Worm (Caenorhabditis elegans) whole organism, young adult: ENCODE measurements around the gene ZK673.11.

Source experiments
- B0035.1 ChIP-seq: sonication (generic microtip); optimal IDR thresholded peaks from 2 replicates; lab custom pipeline; 2016; ENCODE audit warnings: missing genetic modification characterization, mild to moderate bottlenecking, missing compliant biosample characterization, missing genotype, missing genetic modification reagents
- C06A6.2 ChIP-seq: fragments of 200-800 bp; sonication (Bioruptor generic); conservative IDR thresholded peaks from 2 replicates; pipeline ENCODE4 v1.3.6; 2022; ENCODE audit warnings: missing genetic modification characterization, missing compliant biosample characterization
- C17E4.6 ChIP-seq: fragments of 200-800 bp; sonication (Bioruptor generic); IDR thresholded peaks from 2 replicates; pipeline ENCODE4 v1.3.6; 2022; ENCODE audit warnings: missing genetic modification reagents, missing genetic modification characterization, missing compliant biosample characterization
- D2030.7 ChIP-seq: fragments of 200-800 bp; sonication (Bioruptor generic); IDR thresholded peaks from 2 replicates; pipeline ENCODE4 v1.3.6; 2022; ENCODE audit warnings: missing genetic modification reagents, missing genetic modification characterization, missing compliant biosample characterization
- F22D6.2 ChIP-seq: sonication (generic microtip); optimal IDR thresholded peaks from 2 replicates; lab custom pipeline; 2016; ENCODE audit warnings: mild to moderate bottlenecking, missing genetic modification characterization, missing compliant biosample characterization
- F23B12.7 ChIP-seq: sonication (generic microtip); optimal IDR thresholded peaks from 2 replicates; lab custom pipeline; 2017; ENCODE audit warnings: missing genetic modification characterization, mild to moderate bottlenecking, missing compliant biosample characterization, antibody characterized with exemption, moderate library complexity; ENCODE audit not compliant: insufficient read depth
- F49E8.2 ChIP-seq: sonication (generic microtip); optimal IDR thresholded peaks from 3 replicates; lab custom pipeline; 2017; ENCODE audit warnings: missing genetic modification characterization, mild to moderate bottlenecking, missing compliant biosample characterization, antibody characterized with exemption, moderate library complexity; ENCODE audit not compliant: insufficient read depth
- F57C9.4 ChIP-seq: sonication (generic microtip); optimal IDR thresholded peaks from 2 replicates; lab custom pipeline; 2017; ENCODE audit warnings: mild to moderate bottlenecking, missing genetic modification characterization, missing compliant biosample characterization
- K12H6.12 ChIP-seq: fragments of 200-800 bp; sonication (Bioruptor generic); optimal IDR thresholded peaks from 2 replicates; lab custom pipeline; 2018; ENCODE audit warnings: mild to moderate bottlenecking, missing genetic modification characterization, missing compliant biosample characterization
- T26A5.8 ChIP-seq: sonication (generic microtip); optimal IDR thresholded peaks from 2 replicates; lab custom pipeline; 2016; ENCODE audit warnings: missing genetic modification characterization, missing compliant biosample characterization
- ama-1 ChIP-seq, 3 experiments: fragments of 150-350 bp in 1 of 3; sonication (generic microtip) in 2 of 3; optimal IDR thresholded peaks; 2 replicates each; lab custom pipeline; 2014 to 2018; ENCODE audit warnings: missing biosample characterization in 2 of 3, missing genetic modification characterization in 2 of 3, missing genetic modification reagents in 2 of 3
- aptf-2 ChIP-seq: fragments of 200-800 bp; sonication (Bioruptor generic); conservative IDR thresholded peaks from 2 replicates; pipeline ENCODE4 v1.3.6; 2022; ENCODE audit warnings: missing genetic modification reagents, missing genetic modification characterization, missing compliant biosample characterization
- athp-1 ChIP-seq: sonication (generic microtip); optimal IDR thresholded peaks from 2 replicates; lab custom pipeline; 2017; ENCODE audit warnings: mild to moderate bottlenecking, missing genetic modification characterization, missing compliant biosample characterization
- attf-5 ChIP-seq: fragments of 200-800 bp; sonication (Bioruptor generic); optimal IDR thresholded peaks from 2 replicates; lab custom pipeline; 2018; ENCODE audit warnings: mild to moderate bottlenecking, missing genetic modification characterization, missing compliant biosample characterization
- attf-6 ChIP-seq: fragments of 200-800 bp; sonication (Bioruptor generic); IDR thresholded peaks from 2 replicates; pipeline ENCODE4 v1.3.6; 2022; ENCODE audit warnings: missing genetic modification reagents, missing genetic modification characterization, missing compliant biosample characterization
- cebp-1 ChIP-seq, 2 experiments: fragments of 200-800 bp in 1 of 2; sonication (Bioruptor generic) in 1 of 2; sonication (generic microtip) in 1 of 2; IDR thresholded peaks in 1 of 2; optimal IDR thresholded peaks in 1 of 2; 2 replicates each; pipeline versions ENCODE4 v1.3.6 to Lab custom; 2017 to 2022; ENCODE audit warnings: missing compliant biosample characterization in 2 of 2, missing genetic modification characterization in 2 of 2, mild to moderate bottlenecking in 1 of 2, missing genetic modification reagents in 1 of 2, moderate library complexity in 1 of 2
- cebp-2 ChIP-seq: fragments of 200-800 bp; sonication (Bioruptor generic); IDR thresholded peaks from 2 replicates; pipeline ENCODE4 v1.3.6; 2022; ENCODE audit warnings: missing genetic modification characterization, missing compliant biosample characterization
- ceh-27 ChIP-seq: fragments of 200-800 bp; sonication (Bioruptor generic); optimal IDR thresholded peaks from 2 replicates; lab custom pipeline; 2018; ENCODE audit warnings: mild to moderate bottlenecking, missing genetic modification characterization, moderate library complexity, missing compliant biosample characterization
- ceh-40 ChIP-seq: fragments of 200-800 bp; sonication (Bioruptor generic); IDR thresholded peaks from 2 replicates; pipeline ENCODE4 v1.3.6; 2022; ENCODE audit warnings: missing genetic modification characterization, missing compliant biosample characterization
- ceh-91 ChIP-seq: fragments of 200-800 bp; sonication (Bioruptor generic); IDR thresholded peaks from 2 replicates; pipeline ENCODE4 v1.3.6; 2022; ENCODE audit warnings: missing genetic modification reagents, missing genetic modification characterization, missing compliant biosample characterization
- dox-1 ChIP-seq: fragments of 200-800 bp; sonication (Bioruptor generic); IDR thresholded peaks from 2 replicates; pipeline ENCODE4 v1.3.6; 2022; ENCODE audit warnings: missing genetic modification reagents, missing genetic modification characterization, missing compliant biosample characterization
- egrh-3 ChIP-seq: fragments of 200-800 bp; sonication (Bioruptor generic); IDR thresholded peaks from 2 replicates; pipeline ENCODE4 v1.3.6; 2022; ENCODE audit warnings: missing genetic modification reagents, missing genetic modification characterization, missing compliant biosample characterization
- ekl-4 ChIP-seq: fragments of 200-800 bp; sonication (Bioruptor generic); IDR thresholded peaks from 2 replicates; pipeline ENCODE4 v1.3.6; 2022; ENCODE audit warnings: missing genetic modification reagents, missing genetic modification characterization, missing compliant biosample characterization
- ets-4 ChIP-seq: fragments of 200-800 bp; sonication (Bioruptor generic); optimal IDR thresholded peaks from 2 replicates; lab custom pipeline; 2018; ENCODE audit warnings: mild to moderate bottlenecking, missing genetic modification characterization, missing compliant biosample characterization
- fkh-3 ChIP-seq: sonication (generic microtip); optimal IDR thresholded peaks from 2 replicates; lab custom pipeline; 2016; ENCODE audit warnings: mild to moderate bottlenecking, missing genetic modification characterization, missing compliant biosample characterization
- hrde-1 ChIP-seq: sonication (generic microtip); optimal IDR thresholded peaks from 2 replicates; lab custom pipeline; 2016; ENCODE audit warnings: missing genetic modification characterization, mild to moderate bottlenecking, missing compliant biosample characterization, moderate library complexity, missing genotype, missing genetic modification reagents, borderline replicate concordance
- hsf-1 ChIP-seq: fragments of 200-800 bp; sonication (Bioruptor generic); IDR thresholded peaks from 2 replicates; pipeline ENCODE4 v1.3.6; 2022; ENCODE audit warnings: missing genetic modification reagents, missing genetic modification characterization, missing compliant biosample characterization
- lag-1 ChIP-seq: fragments of 200-800 bp; sonication (Bioruptor generic); IDR thresholded peaks from 2 replicates; pipeline ENCODE4 v1.3.6; 2022; ENCODE audit warnings: missing genetic modification reagents, missing genetic modification characterization, missing compliant biosample characterization
- lin-35 ChIP-seq, 3 experiments: fragments of 150-350 bp in 2 of 3; sonication (generic microtip) in 1 of 3; optimal IDR thresholded peaks; 2 replicates each; lab custom pipeline; 2014 to 2018; ENCODE audit warnings: missing biosample characterization in 3 of 3, missing genetic modification characterization in 3 of 3, missing genetic modification reagents in 3 of 3
- lin-40 ChIP-seq: sonication (generic microtip); optimal IDR thresholded peaks from 2 replicates; lab custom pipeline; 2016; ENCODE audit warnings: missing genetic modification characterization, mild to moderate bottlenecking, missing compliant biosample characterization, missing genotype, missing genetic modification reagents
- madf-10 ChIP-seq: sonication (generic microtip); optimal IDR thresholded peaks from 2 replicates; lab custom pipeline; 2016; ENCODE audit warnings: mild to moderate bottlenecking, missing genetic modification characterization, missing compliant biosample characterization
- mcd-1 ChIP-seq: fragments of 200-800 bp; sonication (Bioruptor generic); IDR thresholded peaks from 2 replicates; pipeline ENCODE4 v1.3.6; 2022; ENCODE audit warnings: missing genetic modification reagents, missing genetic modification characterization, missing compliant biosample characterization
- mel-28 ChIP-seq: sonication (generic microtip); optimal IDR thresholded peaks from 2 replicates; lab custom pipeline; 2016; ENCODE audit warnings: borderline replicate concordance, mild to moderate bottlenecking, missing genetic modification characterization, missing compliant biosample characterization
- mxl-1 ChIP-seq: sonication (generic microtip); optimal IDR thresholded peaks from 2 replicates; lab custom pipeline; 2016; ENCODE audit warnings: missing genetic modification characterization, missing compliant biosample characterization
- nhr-80 ChIP-seq: sonication (generic microtip); optimal IDR thresholded peaks from 2 replicates; lab custom pipeline; 2016; ENCODE audit warnings: missing genetic modification characterization, missing compliant biosample characterization
- nhr-90 ChIP-seq: sonication (generic microtip); optimal IDR thresholded peaks from 2 replicates; lab custom pipeline; 2016; ENCODE audit warnings: missing genotype, mild to moderate bottlenecking, missing genetic modification characterization, missing compliant biosample characterization
- sea-2 ChIP-seq: fragments of 200-800 bp; sonication (Bioruptor generic); IDR thresholded peaks from 2 replicates; pipeline ENCODE4 v1.3.6; 2022; ENCODE audit warnings: missing genetic modification characterization, missing compliant biosample characterization
- tbx-9 ChIP-seq: sonication (generic microtip); optimal IDR thresholded peaks from 2 replicates; lab custom pipeline; 2016; ENCODE audit warnings: borderline replicate concordance, missing genetic modification characterization, inconsistent platforms, missing compliant biosample characterization
- zim-3 ChIP-seq: sonication (generic microtip); optimal IDR thresholded peaks from 2 replicates; lab custom pipeline; 2017; ENCODE audit warnings: mild to moderate bottlenecking, missing genetic modification characterization, moderate library complexity, missing compliant biosample characterization

The ZK673.11 gene

DNA sequence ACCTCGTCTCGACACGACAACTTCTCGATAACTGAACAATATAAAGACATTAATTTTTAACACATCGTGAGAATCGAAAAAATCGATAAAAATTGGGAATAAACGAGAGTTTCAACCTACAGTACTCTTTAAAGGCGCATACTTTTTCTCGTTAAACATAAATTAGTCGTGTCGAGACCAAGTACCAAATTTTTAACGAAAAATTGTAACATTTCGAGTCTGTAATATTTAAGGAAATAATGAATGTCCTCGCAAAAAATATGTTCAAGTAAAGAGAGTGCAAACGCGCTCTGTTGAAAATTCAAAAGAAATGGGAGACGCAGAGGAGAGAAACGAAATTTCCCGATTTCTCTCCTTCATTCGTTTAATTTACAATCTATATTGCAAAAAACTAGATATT lies 6.7 kb upstream of the ZK673.11 start (continued):
- no peak for TF ChIP-seq egrh-3
- TF ChIP-seq fkh-3 (tag; lab: Kevin White, UChicago), result no peak
- no peak for TF ChIP-seq B0035.1 (tag; lab: Kevin White, UChicago)
- TF ChIP-seq athp-1 (tag; lab: Kevin White, UChicago), result peak; percentile 49
- no peak for TF ChIP-seq ets-4 (GFP tag; lab: Kevin White, UChicago)
- TF ChIP-seq D2030.7, result no peak
- TF ChIP-seq cebp-2 (GFP tag; lab: Robert Waterston, UW), result no peak
- TF ChIP-seq sea-2 (GFP tag; lab: Robert Waterston, UW), result no peak
- TF ChIP-seq F22D6.2 (tag; lab: Kevin White, UChicago), result no peak
- TF ChIP-seq hrde-1 (tag; lab: Kevin White, UChicago), result no peak
- peak; percentile 57 for TF ChIP-seq ama-1 (optimal IDR thresholded peaks at IDR 0.05; lab: Kevin White, UChicago)
- no peak for TF ChIP-seq ama-1 (GFP tag; optimal IDR thresholded peaks at IDR 0.05; lab: Kevin White, UChicago)
- no peak for TF ChIP-seq attf-6 (GFP tag; lab: Robert Waterston, UW)
- TF ChIP-seq lag-1 (GFP tag; lab: Robert Waterston, UW), result no peak
- TF ChIP-seq madf-10 (tag; lab: Kevin White, UChicago), result peak; percentile 1
- TF ChIP-seq ceh-40, result no peak
- 0 out of 2 replicates have a peak, but pooled peaks have one; percentile 24 for TF ChIP-seq ekl-4
- TF ChIP-seq tbx-9 (tag; lab: Kevin White, UChicago), result no peak
- no peak for TF ChIP-seq T26A5.8 (tag; lab: Kevin White, UChicago)
- no peak for TF ChIP-seq ceh-27 (GFP tag; lab: Kevin White, UChicago)
- no peak for TF ChIP-seq dox-1 (GFP tag; lab: Robert Waterston, UW)
- no peak for TF ChIP-seq mxl-1
- TF ChIP-seq F57C9.4 (tag; lab: Kevin White, UChicago), result no peak
- no peak for TF ChIP-seq nhr-90 (tag; lab: Kevin White, UChicago)
- 0 out of 2 replicates have a peak, but pooled peaks have one; percentile 22 for TF ChIP-seq C06A6.2
- no peak for TF ChIP-seq zim-3 (tag; lab: Kevin White, UChicago)
- TF ChIP-seq aptf-2 (GFP tag; lab: Robert Waterston, UW), result no peak
- no peak for TF ChIP-seq lin-40 (tag; lab: Kevin White, UChicago)
- peak; percentile 68 for TF ChIP-seq mel-28 (tag; lab: Kevin White, UChicago)
- TF ChIP-seq attf-5 (GFP tag; lab: Kevin White, UChicago), result peak; percentile 55
- peak; percentile 8; the same call in 1 of the 2 replicates for TF ChIP-seq cebp-1 (GFP tag; IDR thresholded peaks at IDR 0.05; lab: Robert Waterston, UW)
- peak; percentile 63 for TF ChIP-seq cebp-1 (tag; optimal IDR thresholded peaks at IDR 0.05; lab: Kevin White, UChicago)
- TF ChIP-seq C17E4.6 (GFP tag; lab: Robert Waterston, UW), result no peak
- TF ChIP-seq lin-35 (GFP tag; optimal IDR thresholded peaks at IDR 0.05; lab: Kevin White, UChicago), result peak in 1 of 3 experiments; percentile 61
- TF ChIP-seq F49E8.2 (tag; lab: Kevin White, UChicago), result no peak
- TF ChIP-seq nhr-80 (tag; lab: Kevin White, UChicago), result no peak
- 0 out of 2 replicates have a peak, but pooled peaks have one; percentile 26 for TF ChIP-seq hsf-1 (GFP tag; lab: Robert Waterston, UW)
- TF ChIP-seq mcd-1, result peak; percentile 64
- TF ChIP-seq K12H6.12 (tag; lab: Kevin White, UChicago), result no peak
- TF ChIP-seq F23B12.7, result no peak
- no peak for TF ChIP-seq ceh-91 (GFP tag; lab: Robert Waterston, UW)
